Fruit fly (Drosophila melanogaster) S2 (cell line): ENCODE data around the gene mfrn.

Source experiments
- CG8478 ChIP-seq: fragments of >200 bp; optimal IDR thresholded peaks from 2 replicates; lab custom pipeline; 2018
- CTCF ChIP-seq, 2 experiments: fragments of >200 bp; optimal IDR thresholded peaks; 2 replicates each; lab custom pipeline; 2018

DNA sequence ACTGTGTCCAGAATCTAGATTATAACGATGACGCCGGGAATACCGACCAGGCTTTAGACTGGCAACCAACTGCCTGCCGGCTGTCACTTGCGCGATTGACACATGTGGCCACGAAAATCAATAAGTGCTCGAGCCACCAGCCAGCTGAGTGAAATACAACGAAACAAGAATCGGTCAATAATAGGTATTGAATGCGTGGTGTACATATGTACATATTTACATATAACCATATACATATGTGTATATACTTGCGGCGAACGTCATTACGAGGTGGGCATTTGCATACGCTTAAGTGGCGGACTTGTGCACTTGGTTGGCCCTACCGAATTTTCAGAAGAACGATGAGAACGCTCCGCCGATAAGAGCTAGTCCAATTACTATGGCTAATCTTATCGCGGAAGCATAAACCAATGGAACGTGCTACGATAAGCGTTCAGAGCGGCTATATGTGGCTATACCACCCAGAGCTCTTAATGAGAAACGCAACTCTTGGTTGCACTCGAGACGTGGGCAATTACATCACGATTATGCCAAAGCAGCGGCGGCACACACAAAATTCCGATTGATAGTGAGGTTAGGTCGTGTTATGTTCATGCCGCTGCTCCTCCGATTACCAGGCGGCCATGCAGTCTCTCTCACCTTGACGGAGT, 1.1 kb downstream of the mfrn start:
- TF ChIP-seq CTCF (optimal IDR thresholded peaks at IDR 0.05; lab: Kevin White, UChicago), result no peak
- no peak for TF ChIP-seq CG8478
